Worm (Caenorhabditis elegans) whole organism, L4 larva: ENCODE data around the gene fbxa-137.

ENCODE experiments used
- lin-38 ChIP-seq: fragments of 200-800 bp; sonication (Bioruptor generic); IDR thresholded peaks from 2 replicates; pipeline ENCODE4 v1.3.6; 2022; ENCODE audit warnings: missing genetic modification reagents, missing genetic modification characterization, missing compliant biosample characterization
- lsy-2 ChIP-seq, 2 experiments: fragments of 150-350 bp in 1 of 2; sonication (generic microtip) in 1 of 2; optimal IDR thresholded peaks; 2 replicates each; lab custom pipeline; 2014 to 2017; ENCODE audit warnings: missing biosample characterization in 2 of 2, missing genetic modification characterization in 2 of 2
- nhr-11 ChIP-seq: fragments of 150-350 bp; optimal IDR thresholded peaks from 2 replicates; lab custom pipeline; 2014; ENCODE audit warnings: missing biosample characterization, missing genetic modification characterization
- nhr-237 ChIP-seq: sonication (generic microtip); optimal IDR thresholded peaks from 2 replicates; lab custom pipeline; 2017; ENCODE audit warnings: missing biosample characterization, missing genetic modification characterization

DNA sequence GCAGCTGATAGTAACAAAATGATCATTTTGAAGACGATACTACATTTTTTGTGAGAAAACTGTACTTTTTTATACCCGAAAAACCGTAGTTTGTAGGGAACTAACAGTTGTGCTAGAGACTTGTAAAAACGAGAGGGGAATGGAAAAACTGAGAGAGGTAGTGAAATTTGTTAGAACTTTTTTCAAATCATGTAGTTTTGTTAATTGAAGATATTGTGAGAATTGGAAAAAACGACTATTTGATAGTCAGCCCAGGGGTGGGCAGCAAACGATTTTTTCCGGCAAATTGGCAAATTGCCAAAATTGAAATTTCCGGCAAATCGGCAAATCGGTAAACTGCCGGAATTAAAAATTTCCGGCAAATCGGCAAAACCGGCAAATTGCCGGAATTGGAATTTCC, 29.3 kb upstream of the fbxa-137 start, which contains the start of gene cyp-33C6:
- TF ChIP-seq lsy-2 (tag; optimal IDR thresholded peaks at IDR 0.05; lab: Kevin White, UChicago): no peak
- TF ChIP-seq nhr-11 (tag; lab: Kevin White, UChicago): no peak
- no peak for TF ChIP-seq nhr-237
- TF ChIP-seq lin-38 (GFP tag; lab: Robert Waterston, UW): no peak
